Worm (Caenorhabditis elegans) whole organism, L1 larva: Measurements from ENCODE around the gene snap-29.

Experiments
- C04F5.9 ChIP-seq: sonication (generic microtip); optimal IDR thresholded peaks from 2 replicates; lab custom pipeline; 2016; ENCODE audit warnings: missing genetic modification characterization, missing compliant biosample characterization
- F16B12.6 ChIP-seq: fragments of 150-350 bp; optimal IDR thresholded peaks from 2 replicates; lab custom pipeline; 2014; ENCODE audit warnings: missing biosample characterization, missing genetic modification characterization
- alr-1 ChIP-seq: fragments of 200-800 bp; sonication (Bioruptor generic); optimal IDR thresholded peaks from 2 replicates; lab custom pipeline; 2018; ENCODE audit warnings: borderline replicate concordance, mild to moderate bottlenecking, missing genetic modification characterization, missing compliant biosample characterization
- aly-2 ChIP-seq: fragments of 150-350 bp; optimal IDR thresholded peaks from 2 replicates; lab custom pipeline; 2014; ENCODE audit warnings: missing biosample characterization, missing genetic modification characterization
- ama-1 ChIP-seq: fragments of 150-350 bp; optimal IDR thresholded peaks from 2 replicates; lab custom pipeline; 2014
- blmp-1 ChIP-seq: fragments of 150-350 bp; optimal IDR thresholded peaks from 2 replicates; lab custom pipeline; 2014; ENCODE audit warnings: missing biosample characterization, missing genetic modification characterization
- ceh-63 ChIP-seq: fragments of 200-800 bp; sonication (Bioruptor generic); optimal IDR thresholded peaks from 2 replicates; lab custom pipeline; 2018; ENCODE audit warnings: mild to moderate bottlenecking, missing genetic modification characterization, missing compliant biosample characterization
- ceh-82 ChIP-seq, 3 experiments: fragments of 150-350 bp in 1 of 3; sonication (generic microtip) in 2 of 3; optimal IDR thresholded peaks; 2 replicates each; lab custom pipeline; 2014 to 2017; ENCODE audit warnings: missing biosample characterization in 3 of 3, missing genetic modification characterization in 3 of 3
- ceh-88 ChIP-seq: fragments of 200-800 bp; sonication (Bioruptor generic); IDR thresholded peaks from 2 replicates; pipeline ENCODE4 v1.3.6; 2022; ENCODE audit warnings: missing genetic modification characterization, missing compliant biosample characterization
- ceh-90 ChIP-seq: sonication (generic microtip); optimal IDR thresholded peaks from 2 replicates; lab custom pipeline; 2016; ENCODE audit warnings: missing genetic modification characterization, missing compliant biosample characterization
- ces-1 ChIP-seq: fragments of 150-350 bp; optimal IDR thresholded peaks from 2 replicates; lab custom pipeline; 2014; ENCODE audit warnings: missing biosample characterization, missing genetic modification reagents, missing genetic modification characterization
- dpl-1 ChIP-seq, 3 experiments: fragments of 150-350 bp in 2 of 3; sonication (generic microtip) in 1 of 3; optimal IDR thresholded peaks; 2 replicates each; lab custom pipeline; 2014 to 2017; ENCODE audit warnings: missing biosample characterization in 3 of 3, missing genetic modification characterization in 3 of 3, missing genetic modification reagents in 3 of 3
- dsc-1 ChIP-seq: sonication (generic microtip); optimal IDR thresholded peaks from 2 replicates; lab custom pipeline; 2016; ENCODE audit warnings: mild to moderate bottlenecking, missing genetic modification characterization, missing compliant biosample characterization
- efl-1 ChIP-seq, 4 experiments: fragments of 150-350 bp; optimal IDR thresholded peaks in 3 of 4; peaks in 1 of 4; 1 replicate in 1 of 4; 2 replicates in 3 of 4; lab custom pipeline; 2014; ENCODE audit warnings: missing biosample characterization in 2 of 4, missing genetic modification characterization in 2 of 4, missing genetic modification reagents in 2 of 4
- efl-3 ChIP-seq: fragments of 200-800 bp; sonication (Bioruptor generic); optimal IDR thresholded peaks from 2 replicates; lab custom pipeline; 2018; ENCODE audit warnings: mild to moderate bottlenecking, missing genetic modification characterization, missing compliant biosample characterization
- elt-2 ChIP-seq: sonication (generic microtip); optimal IDR thresholded peaks from 2 replicates; lab custom pipeline; 2016; ENCODE audit warnings: missing genetic modification characterization, mild to moderate bottlenecking, inconsistent platforms, missing compliant biosample characterization, missing genetic modification reagents
- elt-3 ChIP-seq, 6 experiments: fragments of 150-350 bp in 1 of 6; sonication (generic microtip); optimal IDR thresholded peaks; 2 replicates each; lab custom pipeline; 2017 to 2018; ENCODE audit warnings: missing biosample characterization in 6 of 6, missing genetic modification characterization in 6 of 6, inconsistent platforms in 1 of 6
- ets-5 ChIP-seq: fragments of 200-800 bp; sonication (Bioruptor generic); IDR thresholded peaks from 2 replicates; pipeline ENCODE4 v1.3.6; 2022; ENCODE audit warnings: missing genetic modification characterization, missing compliant biosample characterization
- fkh-10 ChIP-seq: sonication (generic microtip); optimal IDR thresholded peaks from 2 replicates; lab custom pipeline; 2017; ENCODE audit warnings: missing biosample characterization, missing genetic modification reagents, missing genetic modification characterization
- fkh-4 ChIP-seq: sonication (generic microtip); optimal IDR thresholded peaks from 2 replicates; lab custom pipeline; 2016; ENCODE audit warnings: missing compliant biosample characterization, missing genetic modification characterization, borderline replicate concordance
- fkh-8 ChIP-seq: sonication (generic microtip); optimal IDR thresholded peaks from 2 replicates; lab custom pipeline; 2016; ENCODE audit warnings: mild to moderate bottlenecking, missing genetic modification characterization, missing compliant biosample characterization
- grh-1 ChIP-seq: fragments of 200-800 bp; sonication (Bioruptor generic); IDR thresholded peaks from 2 replicates; pipeline ENCODE4 v1.3.6; 2022; ENCODE audit warnings: missing genetic modification reagents, missing genetic modification characterization, missing compliant biosample characterization
- hlh-4 ChIP-seq: sonication (generic microtip); optimal IDR thresholded peaks from 2 replicates; lab custom pipeline; 2016; ENCODE audit warnings: mild to moderate bottlenecking, missing genetic modification characterization, missing compliant biosample characterization
- hpl-2 ChIP-seq: fragments of 150-350 bp; optimal IDR thresholded peaks from 2 replicates; lab custom pipeline; 2014; ENCODE audit warnings: missing biosample characterization, missing genetic modification reagents, missing genetic modification characterization
- irx-1 ChIP-seq: sonication (generic microtip); optimal IDR thresholded peaks from 2 replicates; lab custom pipeline; 2016; ENCODE audit warnings: missing genetic modification characterization, missing compliant biosample characterization
- lin-15B ChIP-seq: fragments of 150-350 bp; sonication (generic microtip); optimal IDR thresholded peaks from 3 replicates; lab custom pipeline; 2014; ENCODE audit warnings: missing biosample characterization, missing genetic modification characterization
- lin-35 ChIP-seq, 2 experiments: fragments of 150-350 bp; optimal IDR thresholded peaks; 2 replicates each; lab custom pipeline; 2014; ENCODE audit warnings: missing biosample characterization in 2 of 2, missing genetic modification characterization in 2 of 2, missing genetic modification reagents in 2 of 2
- lin-39 ChIP-seq: fragments of 150-350 bp; optimal IDR thresholded peaks from 2 replicates; lab custom pipeline; 2014; ENCODE audit warnings: missing biosample characterization, missing genetic modification reagents, missing genetic modification characterization
- lsy-2 ChIP-seq, 2 experiments: fragments of 150-350 bp; optimal IDR thresholded peaks; 2 replicates each; lab custom pipeline; 2014; ENCODE audit warnings: missing biosample characterization in 2 of 2, missing genetic modification characterization in 2 of 2
- mab-9 ChIP-seq: fragments of 200-800 bp; sonication (Bioruptor generic); IDR thresholded peaks from 2 replicates; pipeline ENCODE4 v1.3.6; 2022; ENCODE audit warnings: missing genetic modification reagents, missing genetic modification characterization, missing compliant biosample characterization
- mep-1 ChIP-seq: fragments of 150-350 bp; optimal IDR thresholded peaks from 2 replicates; lab custom pipeline; 2014; ENCODE audit warnings: missing biosample characterization, missing genetic modification characterization
- nhr-11 ChIP-seq: fragments of 150-350 bp; optimal IDR thresholded peaks from 2 replicates; lab custom pipeline; 2014; ENCODE audit warnings: missing biosample characterization, missing genetic modification characterization
- nhr-237 ChIP-seq: fragments of 150-350 bp; optimal IDR thresholded peaks from 2 replicates; lab custom pipeline; 2014; ENCODE audit warnings: missing biosample characterization, missing genetic modification characterization
- nhr-28 ChIP-seq: fragments of 150-350 bp; optimal IDR thresholded peaks from 2 replicates; lab custom pipeline; 2014; ENCODE audit warnings: missing biosample characterization, missing genetic modification characterization
- nhr-71 ChIP-seq: sonication (generic microtip); optimal IDR thresholded peaks from 2 replicates; lab custom pipeline; 2016; ENCODE audit warnings: mild to moderate bottlenecking, missing genetic modification characterization, moderate library complexity, missing compliant biosample characterization
- nhr-77 ChIP-seq: fragments of 150-350 bp; optimal IDR thresholded peaks from 2 replicates; lab custom pipeline; 2014; ENCODE audit warnings: missing biosample characterization, missing genetic modification characterization
- nhr-84 ChIP-seq: sonication (generic microtip); optimal IDR thresholded peaks from 2 replicates; lab custom pipeline; 2017; ENCODE audit warnings: missing biosample characterization, missing genetic modification characterization
- nhr-90 ChIP-seq: sonication (generic microtip); optimal IDR thresholded peaks from 2 replicates; lab custom pipeline; 2016; ENCODE audit warnings: mild to moderate bottlenecking, missing genetic modification characterization, missing compliant biosample characterization; ENCODE audit not compliant: poor library complexity
- pag-3 ChIP-seq: sonication (generic microtip); optimal IDR thresholded peaks from 2 replicates; lab custom pipeline; 2017; ENCODE audit warnings: missing genetic modification characterization, mild to moderate bottlenecking, missing compliant biosample characterization, antibody characterized with exemption, borderline replicate concordance; ENCODE audit not compliant: insufficient read depth
- pax-3 ChIP-seq: fragments of 200-800 bp; sonication (Bioruptor generic); optimal IDR thresholded peaks from 2 replicates; lab custom pipeline; 2018; ENCODE audit warnings: mild to moderate bottlenecking, missing genetic modification characterization, moderate library complexity, missing compliant biosample characterization
- pqm-1 ChIP-seq: sonication (generic microtip); optimal IDR thresholded peaks from 3 replicates; lab custom pipeline; 2017; ENCODE audit warnings: missing biosample characterization, missing genetic modification characterization
- rnt-1 ChIP-seq: sonication (generic microtip); optimal IDR thresholded peaks from 2 replicates; lab custom pipeline; 2016; ENCODE audit warnings: mild to moderate bottlenecking, missing genetic modification characterization, moderate library complexity, missing compliant biosample characterization
- skn-1 ChIP-seq: fragments of 150-350 bp; optimal IDR thresholded peaks from 2 replicates; lab custom pipeline; 2014; ENCODE audit warnings: missing biosample characterization, missing genetic modification characterization
- snpc-4 ChIP-seq: fragments of 150-350 bp; optimal IDR thresholded peaks from 2 replicates; lab custom pipeline; 2014; ENCODE audit warnings: missing biosample characterization, missing genetic modification characterization
- sox-4 ChIP-seq: sonication (generic microtip); optimal IDR thresholded peaks from 2 replicates; lab custom pipeline; 2016; ENCODE audit warnings: missing genetic modification characterization, missing compliant biosample characterization
- sptf-1 ChIP-seq: fragments of 150-350 bp; optimal IDR thresholded peaks from 2 replicates; lab custom pipeline; 2014; ENCODE audit warnings: missing biosample characterization, missing genetic modification characterization
- swsn-7 ChIP-seq: sonication (generic microtip); optimal IDR thresholded peaks from 2 replicates; lab custom pipeline; 2016; ENCODE audit warnings: missing genetic modification characterization, missing compliant biosample characterization
- tbx-2 ChIP-seq: sonication (generic microtip); optimal IDR thresholded peaks from 2 replicates; lab custom pipeline; 2016; ENCODE audit warnings: missing genetic modification characterization, missing compliant biosample characterization
- tlp-1 ChIP-seq: fragments of 150-350 bp; optimal IDR thresholded peaks from 2 replicates; lab custom pipeline; 2014; ENCODE audit warnings: missing biosample characterization, missing genetic modification characterization
- xbp-1 ChIP-seq: sonication (generic microtip); optimal IDR thresholded peaks from 2 replicates; lab custom pipeline; 2016; ENCODE audit warnings: missing genetic modification characterization, missing compliant biosample characterization
- ztf-11 ChIP-seq, 2 experiments: sonication (generic microtip); optimal IDR thresholded peaks; 2 replicates each; lab custom pipeline; 2016 to 2017; ENCODE audit warnings: missing genetic modification characterization in 2 of 2, missing biosample characterization in 1 of 2, missing compliant biosample characterization in 1 of 2
- ztf-4 ChIP-seq: fragments of 150-350 bp; optimal IDR thresholded peaks from 2 replicates; lab custom pipeline; 2014; ENCODE audit warnings: missing biosample characterization, missing genetic modification characterization

snap-29 gene

DNA sequence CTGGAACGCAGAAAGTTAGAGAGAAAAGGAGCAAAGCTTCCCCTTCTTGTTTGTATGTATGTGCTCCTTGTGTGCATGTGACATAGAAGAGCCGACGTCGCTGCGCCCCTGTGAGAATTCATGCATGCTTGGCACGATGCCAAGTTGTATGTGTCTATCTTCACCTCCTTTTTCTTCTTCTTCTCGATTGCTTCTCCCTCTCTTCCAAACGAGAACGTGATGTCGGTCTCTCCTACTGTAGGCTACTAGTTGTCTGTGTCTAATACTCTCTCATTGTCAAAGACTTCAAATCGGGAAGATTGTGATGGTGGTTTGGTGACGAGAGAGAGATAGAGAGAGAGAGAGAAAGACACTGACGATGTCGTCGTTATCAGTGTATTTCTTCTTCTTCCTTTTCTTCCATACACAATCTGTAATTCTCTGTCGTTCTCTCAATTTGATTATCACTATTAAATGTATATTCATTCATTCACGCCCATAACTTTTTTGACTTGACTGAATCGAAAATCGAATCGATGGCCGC, 21.2 kb downstream of the snap-29 start (continued):
- no peak for TF ChIP-seq lin-39 (tag; lab: Kevin White, UChicago)
- peak in 2 of 3 experiments; percentile 27 to 48 for TF ChIP-seq dpl-1 (GFP tag; optimal IDR thresholded peaks at IDR 0.05; lab: Kevin White, UChicago)
- peak; percentile 65 to 81 for TF ChIP-seq efl-1 (optimal IDR thresholded peaks at IDR 0.05; lab: Kevin White, UChicago)
- TF ChIP-seq efl-1 (GFP tag; optimal IDR thresholded peaks at IDR 0.05 in 1 of 2; lab: Kevin White, UChicago): peak; percentile 31 to 93
- peak; percentile 95 for TF ChIP-seq nhr-71 (tag; lab: Kevin White, UChicago)
- peak; percentile 85 for TF ChIP-seq nhr-90 (tag; lab: Kevin White, UChicago)
- peak; percentile 11 for TF ChIP-seq fkh-4 (tag; lab: Kevin White, UChicago)
- TF ChIP-seq nhr-77: peak; percentile 61
- TF ChIP-seq nhr-237 (tag; lab: Kevin White, UChicago): no peak
- TF ChIP-seq elt-2: peak; percentile 91
- TF ChIP-seq hlh-4 (tag; lab: Kevin White, UChicago): no peak
- TF ChIP-seq efl-3 (GFP tag; lab: Kevin White, UChicago): no peak
- TF ChIP-seq ets-5 (GFP tag; lab: Robert Waterston, UW): no peak
- 0 out of 2 replicates have a peak, but pooled peaks have one; percentile 67 for TF ChIP-seq mab-9 (GFP tag; lab: Robert Waterston, UW)
- TF ChIP-seq dsc-1 (tag; lab: Kevin White, UChicago): peak; percentile 91
- TF ChIP-seq sox-4: peak; percentile 73
- no peak for TF ChIP-seq tlp-1 (tag; lab: Kevin White, UChicago)
- peak; percentile 74 to 95 for TF ChIP-seq lsy-2 (tag; optimal IDR thresholded peaks at IDR 0.05; lab: Kevin White, UChicago)
- TF ChIP-seq elt-3 (tag; optimal IDR thresholded peaks at IDR 0.05; lab: Kevin White, UChicago): peak in 5 of 6 experiments; percentile 2 to 87 (median 69)
- TF ChIP-seq hpl-2 (GFP tag; lab: Kevin White, UChicago): peak; percentile 36
- peak; percentile 68 for TF ChIP-seq irx-1
- peak; percentile 47 for TF ChIP-seq rnt-1
- peak; percentile 70 to 82 for TF ChIP-seq lin-35 (GFP tag; optimal IDR thresholded peaks at IDR 0.05; lab: Kevin White, UChicago)
- peak; percentile 87 for TF ChIP-seq swsn-7 (tag; lab: Kevin White, UChicago)
- peak; percentile 77 for TF ChIP-seq pax-3 (tag; lab: Kevin White, UChicago)
- TF ChIP-seq ztf-4 (tag; lab: Kevin White, UChicago): peak; percentile 78
- peak; percentile 70 for TF ChIP-seq xbp-1 (tag; lab: Kevin White, UChicago)
- peak; percentile 86 for TF ChIP-seq tbx-2 (tag; lab: Kevin White, UChicago)
- no peak for TF ChIP-seq nhr-84 (tag; lab: Kevin White, UChicago)
- peak; percentile 76 for TF ChIP-seq nhr-11
- peak; percentile 86 for TF ChIP-seq fkh-10 (GFP tag; lab: Kevin White, UChicago)
- TF ChIP-seq grh-1: peak; percentile 60
- peak; percentile 79 for TF ChIP-seq blmp-1
- TF ChIP-seq ceh-82 (tag; optimal IDR thresholded peaks at IDR 0.05; lab: Kevin White, UChicago): peak; percentile 68 to 73 (median 69)
- no peak for TF ChIP-seq F16B12.6
- no peak for TF ChIP-seq sptf-1 (tag; lab: Kevin White, UChicago)
- no peak for TF ChIP-seq ama-1 (lab: Kevin White, UChicago)
- TF ChIP-seq ceh-88 (GFP tag; lab: Robert Waterston, UW): no peak
- peak; percentile 40 for TF ChIP-seq C04F5.9 (tag; lab: Kevin White, UChicago)
- no peak for TF ChIP-seq nhr-28 (tag; lab: Kevin White, UChicago)
- TF ChIP-seq snpc-4: peak; percentile 36
- no peak for TF ChIP-seq lin-15B
- TF ChIP-seq pqm-1 (tag; lab: Kevin White, UChicago): no peak
- TF ChIP-seq mep-1 (tag; lab: Kevin White, UChicago): peak; percentile 84
- no peak for TF ChIP-seq ceh-63 (GFP tag; lab: Kevin White, UChicago)
- no peak for TF ChIP-seq alr-1 (tag; lab: Kevin White, UChicago)
- TF ChIP-seq ceh-90 (tag; lab: Kevin White, UChicago): no peak
- TF ChIP-seq aly-2 (tag; lab: Kevin White, UChicago): no peak
- peak; percentile 93 for TF ChIP-seq fkh-8 (tag; lab: Kevin White, UChicago)
- no peak for TF ChIP-seq ces-1 (GFP tag; lab: Kevin White, UChicago)
- TF ChIP-seq ztf-11 (tag; optimal IDR thresholded peaks at IDR 0.05; lab: Kevin White, UChicago): peak in 1 of 2 experiments; percentile 49
- peak; percentile 30 for TF ChIP-seq pag-3 (tag; lab: Kevin White, UChicago)
- no peak for TF ChIP-seq skn-1
